Worm (Caenorhabditis elegans) whole organism, early embryonic: Measurements from ENCODE around the gene F46G10.1.

Source experiments
- B0310.2 ChIP-seq: sonication (generic microtip); optimal IDR thresholded peaks from 2 replicates; lab custom pipeline; 2016; ENCODE audit warnings: mild to moderate bottlenecking, missing genetic modification characterization, missing compliant biosample characterization
- F13C5.2 ChIP-seq: sonication (generic microtip); optimal IDR thresholded peaks from 2 replicates; lab custom pipeline; 2017; ENCODE audit warnings: mild to moderate bottlenecking, missing genetic modification characterization, inconsistent platforms, missing compliant biosample characterization
- ama-1 ChIP-seq: fragments of 150-350 bp; optimal IDR thresholded peaks from 2 replicates; lab custom pipeline; 2014
- ceh-13 ChIP-seq: fragments of 200-800 bp; sonication (Bioruptor generic); optimal IDR thresholded peaks from 2 replicates; lab custom pipeline; 2018; ENCODE audit warnings: mild to moderate bottlenecking, missing genetic modification characterization, missing compliant biosample characterization
- flt-1 ChIP-seq: fragments of 200-800 bp; sonication (Bioruptor generic); IDR thresholded peaks from 2 replicates; pipeline ENCODE4 v1.3.6; 2022; ENCODE audit warnings: missing genetic modification characterization, missing compliant biosample characterization
- hmbx-1 ChIP-seq: sonication (generic microtip); optimal IDR thresholded peaks from 2 replicates; lab custom pipeline; 2016; ENCODE audit warnings: mild to moderate bottlenecking, missing genetic modification characterization, missing compliant biosample characterization
- hnd-1 ChIP-seq: sonication (generic microtip); optimal IDR thresholded peaks from 2 replicates; lab custom pipeline; 2016; ENCODE audit warnings: missing genetic modification characterization, missing compliant biosample characterization
- pes-1 ChIP-seq: fragments of 200-800 bp; sonication (Bioruptor generic); IDR thresholded peaks from 2 replicates; pipeline ENCODE4 v1.3.6; 2022; ENCODE audit warnings: missing genetic modification reagents, missing genetic modification characterization, missing compliant biosample characterization

ce11 chrX:13310763-13311162, 792 bp downstream of the F46G10.1 start:
- TF ChIP-seq hmbx-1 (tag; lab: Kevin White, UChicago) (no peak), ama-1 (lab: Kevin White, UChicago) (no peak), F13C5.2 (no peak), B0310.2 (tag; lab: Kevin White, UChicago) (no peak), ceh-13 (GFP tag; lab: Kevin White, UChicago) (no peak), flt-1 (GFP tag; lab: Robert Waterston, UW) (no peak), hnd-1 (no peak), pes-1 (GFP tag; lab: Robert Waterston, UW) (no peak)
